Worm (Caenorhabditis elegans): ENCODE measurements around the gene bcc-1.

DNA sequence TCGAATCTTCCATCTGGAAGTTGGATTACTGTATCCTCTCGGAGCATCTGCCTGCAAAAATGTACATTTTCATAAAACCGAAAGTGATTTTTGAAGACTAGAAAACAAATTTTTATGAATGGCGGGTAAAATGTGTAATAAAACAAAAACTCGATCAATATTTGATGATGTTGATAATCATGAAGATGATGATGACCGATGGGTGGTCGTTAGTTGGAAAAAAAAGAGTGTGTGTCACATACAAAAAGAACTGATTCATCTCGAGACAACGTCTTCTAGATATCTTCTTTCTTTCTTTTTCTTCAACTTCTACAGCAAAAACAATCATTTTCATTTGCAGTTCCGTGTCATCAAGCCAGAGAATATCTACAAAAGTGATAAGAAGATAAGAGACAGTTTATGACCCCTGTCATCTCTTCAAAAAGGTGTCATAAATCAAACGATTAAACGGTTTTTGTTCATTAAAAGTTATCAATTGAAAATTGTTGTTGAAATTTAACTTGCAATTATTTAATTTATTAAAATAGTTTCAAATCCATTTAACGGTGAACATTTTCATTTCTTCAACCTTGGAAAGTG, at the start of gene bcc-1:
- TF ChIP-seq zfp-3 (GFP tag; conservative IDR thresholded peaks at IDR 0.05) (no peak), ceh-82 (tag; optimal IDR thresholded peaks at IDR 0.05) (no peak), nhr-28 (tag; optimal IDR thresholded peaks at IDR 0.05) (peak; percentile 62), ZK546.5 (tag; optimal IDR thresholded peaks at IDR 0.05) (no peak), lin-15B (tag; optimal IDR thresholded peaks at IDR 0.05) (no peak)
